Fruit fly (Drosophila melanogaster) whole organism, embryonic: ENCODE data around the gene CG1943.

Experiments
- Asciz ChIP-seq: fragments of 200-800 bp; sonication (Bioruptor generic); optimal IDR thresholded peaks from 2 replicates; lab custom pipeline; 2017; ENCODE audit warnings: missing biosample characterization, mild to moderate bottlenecking, missing genetic modification characterization, missing genetic modification reagents
- Bteb2 ChIP-seq: fragments of 200-800 bp; sonication (Bioruptor generic); optimal IDR thresholded peaks from 2 replicates; lab custom pipeline; 2016; ENCODE audit warnings: missing biosample characterization, missing genetic modification characterization
- CG10366 ChIP-seq: fragments of 200-800 bp; sonication (Bioruptor generic); IDR thresholded peaks from 2 replicates; pipeline ENCODE4 v1.3.6; 2022; ENCODE audit warnings: missing biosample characterization, missing genetic modification characterization
- CG10462 ChIP-seq: fragments of 200-800 bp; sonication (Bioruptor generic); optimal IDR thresholded peaks from 2 replicates; lab custom pipeline; 2016; ENCODE audit warnings: missing biosample characterization, missing genetic modification characterization
- CG10565 ChIP-seq: fragments of 200-800 bp; sonication (Bioruptor generic); optimal IDR thresholded peaks from 3 replicates; lab custom pipeline; 2016; ENCODE audit warnings: missing biosample characterization, mild to moderate bottlenecking, missing genetic modification characterization
- CG1233 ChIP-seq: fragments of 200-800 bp; sonication (Bioruptor generic); optimal IDR thresholded peaks from 4 replicates; lab custom pipeline; 2018; ENCODE audit warnings: missing biosample characterization, mild to moderate bottlenecking, missing genetic modification characterization
- CG13123 ChIP-seq: fragments of 200-800 bp; sonication (Bioruptor generic); optimal IDR thresholded peaks from 2 replicates; lab custom pipeline; 2016; ENCODE audit warnings: missing biosample characterization, missing genetic modification characterization
- CG13296 ChIP-seq: fragments of 200-800 bp; sonication (Bioruptor generic); optimal IDR thresholded peaks from 3 replicates; lab custom pipeline; 2018; ENCODE audit warnings: missing biosample characterization, mild to moderate bottlenecking, missing genetic modification characterization
- CG13775 ChIP-seq: fragments of 200-800 bp; sonication (Bioruptor generic); optimal IDR thresholded peaks from 3 replicates; lab custom pipeline; 2017; ENCODE audit warnings: missing biosample characterization, mild to moderate bottlenecking, missing genetic modification characterization
- CG1603 ChIP-seq: fragments of 200-800 bp; sonication (Bioruptor generic); optimal IDR thresholded peaks from 2 replicates; lab custom pipeline; 2019; ENCODE audit warnings: missing biosample characterization, mild to moderate bottlenecking, missing genetic modification characterization, moderate library complexity
- CG1647 ChIP-seq: fragments of 200-800 bp; sonication (Bioruptor generic); optimal IDR thresholded peaks from 3 replicates; lab custom pipeline; 2016; ENCODE audit warnings: missing biosample characterization, missing genetic modification characterization
- CG16863 ChIP-seq: fragments of 200-800 bp; sonication (Bioruptor generic); optimal IDR thresholded peaks from 3 replicates; lab custom pipeline; 2016; ENCODE audit warnings: missing biosample characterization, missing genetic modification characterization
- CG18262 ChIP-seq: fragments of 200-800 bp; optimal IDR thresholded peaks from 3 replicates; lab custom pipeline; 2019; ENCODE audit warnings: missing biosample characterization, mild to moderate bottlenecking, missing genetic modification characterization, moderate library complexity
- CG30403 ChIP-seq: fragments of 200-800 bp; sonication (Bioruptor generic); optimal IDR thresholded peaks from 3 replicates; lab custom pipeline; 2016; ENCODE audit warnings: missing biosample characterization, missing genetic modification characterization
- CG31441 ChIP-seq: fragments of 200-800 bp; sonication (Bioruptor generic); IDR thresholded peaks from 2 replicates; pipeline ENCODE4 v1.3.6; 2022; ENCODE audit warnings: missing biosample characterization, missing genetic modification characterization
- CG3281 ChIP-seq: fragments of 200-800 bp; sonication (Bioruptor generic); optimal IDR thresholded peaks from 3 replicates; lab custom pipeline; 2017; ENCODE audit warnings: missing biosample characterization, mild to moderate bottlenecking, missing genetic modification characterization
- CG4730 ChIP-seq: fragments of 200-800 bp; sonication (Bioruptor generic); IDR thresholded peaks from 2 replicates; pipeline ENCODE4 v1.3.6; 2022; ENCODE audit warnings: missing biosample characterization, missing genetic modification characterization
- CG5245 ChIP-seq: fragments of 200-800 bp; sonication (Bioruptor generic); optimal IDR thresholded peaks from 3 replicates; lab custom pipeline; 2016; ENCODE audit warnings: missing biosample characterization, missing genetic modification characterization
- CG7839 ChIP-seq: fragments of 200-800 bp; sonication (Bioruptor generic); optimal IDR thresholded peaks from 3 replicates; lab custom pipeline; 2018; ENCODE audit warnings: missing biosample characterization, mild to moderate bottlenecking, missing genetic modification characterization, moderate library complexity
- CG9609 ChIP-seq: fragments of 200-800 bp; sonication (Bioruptor generic); optimal IDR thresholded peaks from 3 replicates; lab custom pipeline; 2016; ENCODE audit warnings: missing biosample characterization, missing genetic modification characterization
- CG9876 ChIP-seq: fragments of 200-800 bp; sonication (Bioruptor generic); optimal IDR thresholded peaks from 2 replicates; lab custom pipeline; 2016; ENCODE audit warnings: missing biosample characterization, missing genetic modification characterization
- Dref ChIP-seq: fragments of 200-800 bp; sonication (Bioruptor generic); IDR thresholded peaks from 2 replicates; pipeline ENCODE4 v1.3.6; 2022; ENCODE audit warnings: missing biosample characterization, missing genetic modification characterization
- HLH3B ChIP-seq: fragments of 200-800 bp; sonication (Bioruptor generic); IDR thresholded peaks from 2 replicates; pipeline ENCODE4 v1.3.6; 2022; ENCODE audit warnings: missing biosample characterization, missing genetic modification characterization
- HmgZ ChIP-seq: fragments of 200-800 bp; sonication (Bioruptor generic); optimal IDR thresholded peaks from 2 replicates; lab custom pipeline; 2018; ENCODE audit warnings: missing biosample characterization, mild to moderate bottlenecking, missing genetic modification characterization
- Hr39 ChIP-seq: fragments of >200 bp; optimal IDR thresholded peaks from 2 replicates; lab custom pipeline; 2017
- Kr ChIP-seq: fragments of 200-800 bp; sonication (Bioruptor generic); optimal IDR thresholded peaks from 2 replicates; lab custom pipeline; 2017; ENCODE audit warnings: missing biosample characterization, mild to moderate bottlenecking, missing genetic modification characterization
- MTF-1 ChIP-seq: fragments of 200-800 bp; sonication (Bioruptor generic); optimal IDR thresholded peaks from 2 replicates; lab custom pipeline; 2018; ENCODE audit warnings: missing biosample characterization, mild to moderate bottlenecking, missing genetic modification characterization, borderline replicate concordance
- NFAT ChIP-seq: fragments of 200-800 bp; sonication (Bioruptor generic); IDR thresholded peaks from 2 replicates; pipeline ENCODE4 v1.3.6; 2022; ENCODE audit warnings: missing biosample characterization, missing genetic modification characterization
- Sry-β ChIP-seq: fragments of 200-800 bp; sonication (Bioruptor generic); optimal IDR thresholded peaks from 2 replicates; lab custom pipeline; 2018; ENCODE audit warnings: missing biosample characterization, mild to moderate bottlenecking, missing genetic modification characterization, moderate library complexity
- amos ChIP-seq: fragments of 200-800 bp; sonication (Bioruptor generic); IDR thresholded peaks from 2 replicates; pipeline ENCODE4 v1.3.6; 2022; ENCODE audit warnings: missing biosample characterization, missing genetic modification characterization; ENCODE audit not compliant: partially characterized antibody
- ash1 ChIP-seq: fragments of 200-800 bp; sonication (Bioruptor generic); optimal IDR thresholded peaks from 2 replicates; lab custom pipeline; 2018; ENCODE audit warnings: missing biosample characterization, mild to moderate bottlenecking, missing genetic modification characterization
- caup ChIP-seq: fragments of 200-800 bp; sonication (Bioruptor generic); optimal IDR thresholded peaks from 3 replicates; lab custom pipeline; 2017; ENCODE audit warnings: missing biosample characterization, mild to moderate bottlenecking, missing genetic modification characterization, moderate library complexity; ENCODE audit not compliant: severe bottlenecking
- cg ChIP-seq: fragments of 200-800 bp; sonication (Bioruptor generic); optimal IDR thresholded peaks from 3 replicates; lab custom pipeline; 2019; ENCODE audit warnings: missing biosample characterization, mild to moderate bottlenecking, missing genetic modification characterization, moderate library complexity
- crol ChIP-seq: fragments of 200-800 bp; sonication (Bioruptor generic); IDR thresholded peaks from 2 replicates; pipeline ENCODE4 v1.3.6; 2022; ENCODE audit warnings: missing biosample characterization, missing genetic modification characterization
- dan ChIP-seq: fragments of 200-800 bp; sonication (Bioruptor generic); IDR thresholded peaks from 2 replicates; pipeline ENCODE4 v1.3.6; 2022; ENCODE audit warnings: missing biosample characterization, missing genetic modification characterization
- fd96Cb ChIP-seq: fragments of 200-800 bp; sonication (Bioruptor generic); optimal IDR thresholded peaks from 2 replicates; lab custom pipeline; 2018; ENCODE audit warnings: missing biosample characterization, mild to moderate bottlenecking, missing genetic modification characterization, moderate library complexity
- gcm ChIP-seq: fragments of 200-800 bp; sonication (Bioruptor generic); optimal IDR thresholded peaks from 2 replicates; lab custom pipeline; 2019; ENCODE audit warnings: missing biosample characterization, mild to moderate bottlenecking, missing genetic modification characterization, moderate library complexity
- grau ChIP-seq: fragments of 200-800 bp; optimal IDR thresholded peaks from 3 replicates; lab custom pipeline; 2019; ENCODE audit warnings: missing biosample characterization, mild to moderate bottlenecking, missing genetic modification characterization, moderate library complexity
- gsb-n ChIP-seq: fragments of 200-800 bp; sonication (Bioruptor generic); optimal IDR thresholded peaks from 3 replicates; lab custom pipeline; 2018; ENCODE audit warnings: missing biosample characterization, mild to moderate bottlenecking, missing genetic modification characterization
- h ChIP-seq: fragments of >200 bp; optimal IDR thresholded peaks from 2 replicates; lab custom pipeline; 2017
- jumu ChIP-seq: fragments of 200-800 bp; sonication (Bioruptor generic); optimal IDR thresholded peaks from 3 replicates; lab custom pipeline; 2016; ENCODE audit warnings: missing biosample characterization, missing genetic modification characterization
- lilli ChIP-seq: fragments of 200-800 bp; sonication (Bioruptor generic); optimal IDR thresholded peaks from 3 replicates; lab custom pipeline; 2016; ENCODE audit warnings: missing biosample characterization, missing genetic modification characterization
- nerfin-1 ChIP-seq: fragments of 200-800 bp; sonication (Bioruptor generic); optimal IDR thresholded peaks from 3 replicates; lab custom pipeline; 2019; ENCODE audit warnings: missing biosample characterization, mild to moderate bottlenecking, missing genetic modification characterization, moderate library complexity
- nerfin-2 ChIP-seq: fragments of 200-800 bp; sonication (Bioruptor generic); IDR thresholded peaks from 2 replicates; pipeline ENCODE4 v1.3.6; 2022; ENCODE audit warnings: missing biosample characterization, missing genetic modification characterization; ENCODE audit not compliant: partially characterized antibody
- otp ChIP-seq: fragments of 200-800 bp; sonication (Bioruptor generic); IDR thresholded peaks from 3 replicates; pipeline ENCODE4, ENCODE4 v1.3.6; 2022; ENCODE audit warnings: missing biosample characterization, missing genetic modification characterization
- shn ChIP-seq: fragments of 200-800 bp; sonication (Bioruptor generic); optimal IDR thresholded peaks from 3 replicates; lab custom pipeline; 2016; ENCODE audit warnings: missing biosample characterization, missing genetic modification characterization
- sug ChIP-seq: fragments of 200-800 bp; optimal IDR thresholded peaks from 2 replicates; lab custom pipeline; 2019; ENCODE audit warnings: missing biosample characterization, mild to moderate bottlenecking, missing genetic modification characterization, moderate library complexity
- tll ChIP-seq, 2 experiments: fragments of 200-800 bp in 1 of 2; fragments of >200 bp in 1 of 2; sonication (Bioruptor generic) in 1 of 2; optimal IDR thresholded peaks; 2 replicates each; lab custom pipeline; 2017 to 2019; ENCODE audit warnings: missing biosample characterization in 2 of 2, missing genetic modification characterization in 2 of 2, mild to moderate bottlenecking in 1 of 2, moderate library complexity in 1 of 2
- tna ChIP-seq: fragments of 200-800 bp; sonication (Bioruptor generic); IDR thresholded peaks from 2 replicates; pipeline ENCODE4 v1.3.6; 2022; ENCODE audit warnings: missing biosample characterization, missing genetic modification characterization; ENCODE audit not compliant: partially characterized antibody
- vnd ChIP-seq: fragments of 200-800 bp; sonication (Bioruptor generic); IDR thresholded peaks from 3 replicates; pipeline ENCODE4 v1.3.6; 2022; ENCODE audit warnings: missing biosample characterization, missing genetic modification characterization; ENCODE audit not compliant: partially characterized antibody

Gene CG1943

DNA sequence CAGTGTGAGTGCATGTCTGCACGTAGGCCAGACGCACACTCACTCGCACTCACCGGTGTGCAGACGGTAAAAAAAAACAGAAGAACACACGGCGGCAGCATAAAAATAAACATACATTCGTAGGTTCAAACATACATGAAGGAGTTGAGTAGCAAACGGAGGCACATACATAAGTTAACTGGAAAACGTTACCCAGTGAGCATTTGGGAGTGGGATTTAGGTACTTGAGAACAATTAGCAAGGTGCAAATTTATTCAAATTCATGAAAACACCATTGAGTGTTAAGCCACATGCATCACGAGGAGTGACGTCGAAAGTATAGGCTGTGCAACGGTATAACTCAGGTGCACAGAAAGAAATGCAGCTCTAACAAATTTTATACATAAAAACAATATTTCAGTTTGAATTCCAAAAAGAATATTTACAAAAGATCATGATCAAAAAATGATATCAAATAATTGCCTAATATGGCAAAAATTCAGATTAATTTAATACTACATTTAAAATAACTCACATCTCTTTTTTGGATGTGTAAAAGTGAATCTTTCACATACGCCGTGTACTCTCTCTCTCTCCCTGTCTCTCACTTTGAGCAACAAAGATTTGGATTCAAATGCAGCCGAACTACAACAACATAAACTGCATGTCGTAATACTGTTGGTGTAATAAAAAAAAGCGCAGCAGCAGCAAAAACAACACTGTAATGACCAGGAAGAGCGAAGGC, 34.1 kb downstream of the CG1943 start (continued):
- TF ChIP-seq gcm (peak; percentile 97), HLH3B (GFP tag; lab: Robert Waterston, UW) (no peak), tna (GFP tag; lab: Robert Waterston, UW) (no peak), CG30403 (GFP tag; lab: Kevin White, UChicago) (peak; percentile 95), tll (GFP tag; optimal IDR thresholded peaks at IDR 0.05; lab: Kevin White, UChicago) (peak in 1 of 2 experiments; percentile 76), CG1647 (peak; percentile 82), CG13296 (GFP tag; lab: Kevin White, UChicago) (peak; percentile 72), nerfin-1 (tag; lab: Kevin White, UChicago) (peak; percentile 97), CG18262 (peak; percentile 99), lilli (peak; percentile 85), Asciz (GFP tag; lab: Kevin White, UChicago) (peak; percentile 97), CG1233 (peak; percentile 93), CG7839 (tag; lab: Kevin White, UChicago) (peak; percentile 96), h (lab: Kevin White, UChicago) (no peak), CG10565 (GFP tag; lab: Kevin White, UChicago) (peak; percentile 72), CG5245 (GFP tag; lab: Kevin White, UChicago) (peak; percentile 93), nerfin-2 (no peak), jumu (GFP tag; lab: Kevin White, UChicago) (peak; percentile 87), Dref (no peak), CG10366 (no peak), CG4730 (GFP tag; lab: Robert Waterston, UW) (no peak), Bteb2 (GFP tag; lab: Kevin White, UChicago) (peak; percentile 84), NFAT (no peak), cg (peak; percentile 95), sug (tag; lab: Kevin White, UChicago) (peak; percentile 57), CG9876 (peak; percentile 67), fd96Cb (peak; percentile 97), CG16863 (GFP tag; lab: Kevin White, UChicago) (peak; percentile 91), HmgZ (tag; lab: Kevin White, UChicago) (peak; percentile 84), MTF-1 (GFP tag; lab: Kevin White, UChicago) (peak; percentile 91), CG10462 (GFP tag; lab: Kevin White, UChicago) (peak; percentile 98), grau (peak; percentile 94), Hr39 (lab: Kevin White, UChicago) (no peak), CG31441 (GFP tag; lab: Robert Waterston, UW) (no peak), CG1603 (tag; lab: Kevin White, UChicago) (peak; percentile 93), ash1 (no peak), CG3281 (peak; percentile 64), amos (GFP tag; lab: Robert Waterston, UW) (no peak), shn (peak; percentile 77), otp (GFP tag; lab: Robert Waterston, UW) (no peak), Sry-β (GFP tag; lab: Kevin White, UChicago) (peak; percentile 68), Kr (peak; percentile 83), dan (no peak), CG9609 (GFP tag; lab: Kevin White, UChicago) (peak; percentile 87), vnd (no peak), crol (GFP tag; lab: Robert Waterston, UW) (no peak), gsb-n (tag; lab: Kevin White, UChicago) (peak; percentile 98), caup (peak; percentile 63), CG13775 (GFP tag; lab: Kevin White, UChicago) (peak; percentile 94), CG13123 (GFP tag; lab: Kevin White, UChicago) (peak; percentile 93)
